Worm (Caenorhabditis elegans) whole organism, L4 larva: ENCODE data around the gene clh-6.

Source experiments
- T26A8.4 ChIP-seq: fragments of 200-800 bp; sonication (Bioruptor generic); IDR thresholded peaks from 2 replicates; pipeline ENCODE4 v1.3.6; 2022; ENCODE audit warnings: missing genetic modification characterization, missing compliant biosample characterization
- madf-9 ChIP-seq: fragments of 200-800 bp; sonication (Bioruptor generic); conservative IDR thresholded peaks from 2 replicates; pipeline ENCODE4 v1.3.6; 2022; ENCODE audit warnings: missing genetic modification reagents, missing genetic modification characterization, missing compliant biosample characterization
- nhr-28 ChIP-seq: fragments of 150-350 bp; optimal IDR thresholded peaks from 2 replicates; lab custom pipeline; 2014; ENCODE audit warnings: missing biosample characterization, missing genetic modification characterization
- zfp-3 ChIP-seq: fragments of 200-800 bp; sonication (Bioruptor generic); conservative IDR thresholded peaks from 2 replicates; pipeline ENCODE4 v1.3.6; 2022; ENCODE audit warnings: missing genetic modification reagents, missing genetic modification characterization, missing compliant biosample characterization

DNA sequence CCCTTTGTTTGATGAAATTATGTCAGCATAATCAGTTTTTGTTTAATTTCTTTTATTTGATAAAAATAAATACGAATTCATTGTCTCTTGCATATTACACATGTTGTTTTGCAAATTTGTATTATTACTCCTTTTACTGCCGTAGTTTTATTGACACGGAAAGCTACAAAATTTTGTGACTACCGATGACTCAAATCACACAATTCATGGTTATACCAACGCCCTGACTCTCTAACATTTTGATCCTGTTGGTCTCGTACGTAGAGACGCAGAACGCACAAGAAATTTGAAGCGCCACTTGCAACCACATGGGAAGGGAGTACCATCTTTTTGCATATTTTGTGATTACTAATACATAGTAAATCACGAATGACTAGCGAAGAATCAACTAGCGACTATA, 32.7 kb upstream of the clh-6 start, which contains the start of gene nhr-207:
- no peak for TF ChIP-seq T26A8.4 (GFP tag; lab: Robert Waterston, UW)
- peak; percentile 95 for TF ChIP-seq nhr-28 (tag; lab: Kevin White, UChicago)
- no peak for TF ChIP-seq madf-9 (GFP tag; lab: Robert Waterston, UW)
- TF ChIP-seq zfp-3 (GFP tag; lab: Robert Waterston, UW) = no peak
